Worm (Caenorhabditis elegans) whole organism, L4/young adult: ENCODE measurements around the gene clec-196.

Experiments
- W03F9.2 ChIP-seq: fragments of 150-350 bp; optimal IDR thresholded peaks from 2 replicates; lab custom pipeline; 2014; ENCODE audit warnings: missing biosample characterization, missing genetic modification characterization
- dao-5 ChIP-seq: sonication (generic microtip); optimal IDR thresholded peaks from 2 replicates; lab custom pipeline; 2016; ENCODE audit warnings: missing genotype, missing genetic modification characterization, moderate library complexity, missing compliant biosample characterization
- him-1 ChIP-seq: sonication (generic microtip); optimal IDR thresholded peaks from 2 replicates; lab custom pipeline; 2016; ENCODE audit warnings: missing genotype, missing genetic modification reagents, missing genetic modification characterization, missing compliant biosample characterization

clec-196 gene

ce11 chrIV:17262385-17262784 is 14.4 kb upstream of the clec-196 start, which contains the start of gene ZK550.6:
TSS of gene ZK550.6 (minus strand) at chrIV:17262485.
- TF ChIP-seq dao-5 (tag; lab: Kevin White, UChicago) (no peak), him-1 (tag; lab: Kevin White, UChicago) (no peak), W03F9.2 (tag; lab: Kevin White, UChicago) (no peak)

- TF ChIP-seq him-1 (tag; lab: Kevin White, UChicago) (no peak), dao-5 (tag; lab: Kevin White, UChicago) (no peak), W03F9.2 (tag; lab: Kevin White, UChicago) (no peak)
Measured at ce11 chrIV:17263714-17264113, 13.0 kb upstream of the clec-196 start.

- TF ChIP-seq dao-5 (tag; lab: Kevin White, UChicago) (no peak), W03F9.2 (tag; lab: Kevin White, UChicago) (no peak), him-1 (tag; lab: Kevin White, UChicago) (no peak)
Measured at ce11 chrIV:17264714-17265113, 12.0 kb upstream of the clec-196 start, which contains the start of gene F26D10.13. TSS of gene F26D10.13 (minus strand) at chrIV:17264814.

- no peak for TF ChIP-seq dao-5 (tag; lab: Kevin White, UChicago)
- no peak for TF ChIP-seq him-1 (tag; lab: Kevin White, UChicago)
- no peak for TF ChIP-seq W03F9.2 (tag; lab: Kevin White, UChicago)
Measured at ce11 chrIV:17265279-17265678, 11.5 kb upstream of the clec-196 start, which contains the start of gene str-187. TSS of gene str-187 (plus strand) at chrIV:17265579.

- TF ChIP-seq him-1 (tag; lab: Kevin White, UChicago): no peak
- no peak for TF ChIP-seq dao-5 (tag; lab: Kevin White, UChicago)
- TF ChIP-seq W03F9.2 (tag; lab: Kevin White, UChicago): no peak
Measured at ce11 chrIV:17265716-17266115, 11.0 kb upstream of the clec-196 start.

- no peak for TF ChIP-seq dao-5 (tag; lab: Kevin White, UChicago)
- TF ChIP-seq him-1 (tag; lab: Kevin White, UChicago): no peak
- no peak for TF ChIP-seq W03F9.2 (tag; lab: Kevin White, UChicago)
Measured at ce11 chrIV:17267304-17267891, 9.4 kb upstream of the clec-196 start.

- TF ChIP-seq him-1 (tag; lab: Kevin White, UChicago) (no peak), dao-5 (tag; lab: Kevin White, UChicago) (no peak), W03F9.2 (tag; lab: Kevin White, UChicago) (no peak)
Measured at ce11 chrIV:17268069-17268468, 8.7 kb upstream of the clec-196 start.

ce11 chrIV:17268628-17269027 is 8.1 kb upstream of the clec-196 start:
- TF ChIP-seq W03F9.2 (tag; lab: Kevin White, UChicago): peak; percentile 12
- TF ChIP-seq him-1 (tag; lab: Kevin White, UChicago): no peak

- TF ChIP-seq dao-5 (tag; lab: Kevin White, UChicago): no peak
- TF ChIP-seq W03F9.2 (tag; lab: Kevin White, UChicago): no peak
- no peak for TF ChIP-seq him-1 (tag; lab: Kevin White, UChicago)
Measured at ce11 chrIV:17269042-17269441, 7.7 kb upstream of the clec-196 start, which contains the start of gene atgp-1. TSS of gene atgp-1 (plus strand) at chrIV:17269342.

- TF ChIP-seq dao-5 (tag; lab: Kevin White, UChicago) (no peak), him-1 (tag; lab: Kevin White, UChicago) (no peak), W03F9.2 (tag; lab: Kevin White, UChicago) (no peak)
Measured at ce11 chrIV:17269702-17270101, 7.1 kb upstream of the clec-196 start.

- TF ChIP-seq him-1 (tag; lab: Kevin White, UChicago) (no peak), W03F9.2 (tag; lab: Kevin White, UChicago) (no peak), dao-5 (tag; lab: Kevin White, UChicago) (no peak)
Measured at ce11 chrIV:17273602-17274110, 3.1 kb upstream of the clec-196 start, which contains the start of gene gln-5. TSS of gene gln-5 (minus strand) at chrIV:17273652.

- TF ChIP-seq dao-5 (tag; lab: Kevin White, UChicago) (no peak), W03F9.2 (tag; lab: Kevin White, UChicago) (no peak), him-1 (tag; lab: Kevin White, UChicago) (no peak)
Measured at ce11 chrIV:17275281-17275680, 1.5 kb upstream of the clec-196 start, which contains the start of gene lhfp-4. TSS of gene lhfp-4 (plus strand) at chrIV:17275581.

- TF ChIP-seq W03F9.2 (tag; lab: Kevin White, UChicago) (no peak), him-1 (tag; lab: Kevin White, UChicago) (no peak), dao-5 (tag; lab: Kevin White, UChicago) (no peak)
Measured at ce11 chrIV:17277459-17278173, 860 bp downstream of the clec-196 start.
